Worm (Caenorhabditis elegans) whole organism, L3 larva: ENCODE results near the gene F20D6.1.

Source experiments
- nhr-25 ChIP-seq: sonication (generic microtip); optimal IDR thresholded peaks from 2 replicates; lab custom pipeline; 2017; ENCODE audit warnings: missing biosample characterization, missing genetic modification characterization
- snpc-4 ChIP-seq: fragments of 150-350 bp; optimal IDR thresholded peaks from 2 replicates; lab custom pipeline; 2014; ENCODE audit warnings: missing biosample characterization, missing genetic modification characterization

DNA sequence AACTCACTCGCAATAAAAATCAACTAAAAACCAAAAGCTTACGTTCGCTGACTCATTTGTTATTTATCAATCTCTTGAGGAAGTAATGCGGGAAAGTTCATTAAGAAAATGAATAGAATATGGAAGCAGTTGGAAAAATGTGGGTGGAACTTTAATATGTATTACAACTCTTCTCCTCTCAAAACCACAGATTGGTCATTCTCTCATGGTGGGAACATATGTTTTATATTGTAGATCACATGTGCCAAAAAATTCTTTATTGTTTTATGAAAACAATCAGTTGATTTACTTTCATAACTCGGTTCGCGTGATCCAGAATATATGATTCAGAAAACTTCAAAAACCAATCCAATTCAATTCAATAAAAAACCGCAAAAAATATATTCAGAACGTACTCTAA lies 18.8 kb upstream of the F20D6.1 start:
- TF ChIP-seq snpc-4 (tag; lab: Kevin White, UChicago) (no peak), nhr-25 (tag; lab: Kevin White, UChicago) (no peak)
